Fruit fly (Drosophila melanogaster) whole organism: ENCODE data around the gene Acf.

ENCODE experiments used
- CG8478 ChIP-seq: fragments of >200 bp; optimal IDR thresholded peaks from 2 replicates; lab custom pipeline; 2018; ENCODE audit warnings: inconsistent platforms
- Dll ChIP-seq: fragments of >200 bp; optimal IDR thresholded peaks from 2 replicates; lab custom pipeline; 2017
- EcR ChIP-seq, 2 experiments: fragments of >200 bp; optimal IDR thresholded peaks; 2 replicates each; lab custom pipeline; 2017; ENCODE audit warnings: missing biosample characterization in 2 of 2, missing genetic modification characterization in 2 of 2, missing genetic modification reagents in 2 of 2
- pan ChIP-seq: fragments of >200 bp; optimal IDR thresholded peaks from 2 replicates; lab custom pipeline; 2017
- psq ChIP-seq: fragments of >200 bp; optimal IDR thresholded peaks from 2 replicates; lab custom pipeline; 2017
- usp ChIP-seq: fragments of >200 bp; optimal IDR thresholded peaks from 2 replicates; lab custom pipeline; 2017; ENCODE audit warnings: missing biosample characterization, missing genetic modification characterization, mixed read lengths

DNA sequence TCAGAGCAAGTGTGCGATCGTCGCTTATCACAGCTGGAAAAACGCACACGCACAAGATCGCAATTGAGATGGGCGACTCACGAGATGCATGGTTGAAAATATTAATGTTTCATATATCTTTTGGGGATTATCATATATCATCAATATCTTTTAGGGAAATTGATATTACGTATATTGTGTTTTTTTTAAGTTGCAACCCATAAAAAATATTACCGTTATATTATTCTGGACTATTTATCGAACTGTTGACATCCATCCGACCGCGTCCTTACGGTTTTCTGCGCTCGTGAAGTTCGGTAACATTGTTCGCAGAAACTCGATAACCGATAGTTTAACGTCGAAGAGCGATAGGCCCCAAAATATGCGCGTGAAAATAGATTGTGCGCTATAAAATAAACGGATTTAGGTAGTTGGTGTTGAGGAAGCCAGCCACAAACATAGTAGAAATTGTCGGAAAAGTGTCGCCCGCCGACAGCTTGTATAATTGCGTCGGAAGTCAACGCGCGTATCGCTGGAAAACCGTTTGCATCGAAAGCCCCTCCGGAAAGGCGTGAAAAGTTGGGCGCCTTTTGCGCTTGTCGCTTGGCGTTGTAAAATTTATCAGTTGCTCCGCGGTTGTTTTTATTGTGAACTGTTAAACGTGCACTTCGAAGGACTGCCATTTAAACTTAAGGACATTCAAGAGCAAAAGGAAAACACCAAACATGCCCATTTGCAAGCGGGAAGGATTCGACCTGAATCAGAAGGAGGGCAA lies at the start of gene Acf, which contains the start of gene Mccc1:
- TF ChIP-seq usp (no peak), Dll (lab: Kevin White, UChicago) (no peak), psq (lab: Kevin White, UChicago) (no peak), EcR (GFP tag; optimal IDR thresholded peaks at IDR 0.05; lab: Kevin White, UChicago) (no peak), CG8478 (lab: Kevin White, UChicago) (no peak), pan (lab: Kevin White, UChicago) (no peak)
